Fruit fly (Drosophila melanogaster) S2 (cell line): ENCODE measurements around the gene CG2983.

Source experiments
- CG8478 ChIP-seq: fragments of >200 bp; optimal IDR thresholded peaks from 2 replicates; lab custom pipeline; 2018
- CTCF ChIP-seq, 2 experiments: fragments of >200 bp; optimal IDR thresholded peaks; 2 replicates each; lab custom pipeline; 2018

- TF ChIP-seq CG8478 (lab: Kevin White, UChicago) (no peak), CTCF (optimal IDR thresholded peaks at IDR 0.05; lab: Kevin White, UChicago) (no peak)
Observed at dm6 chr2L:2829637-2830340, 17.6 kb upstream of the CG2983 start, which contains the start of gene Duox.
